Worm (Caenorhabditis elegans): ENCODE results near the gene Y53G8AR.9.
A peak's percentile ranks its signal among the peaks of the same experiment; 100 is the strongest.

Y53G8AR.9 gene

ce11 chrIII:3322317-3323010 lies 1.4 kb upstream of the Y53G8AR.9 start, which contains the start of gene phf-15 (continued):
- TF ChIP-seq sdc-2 (tag; optimal IDR thresholded peaks at IDR 0.05) (no peak), unc-86 (tag; optimal IDR thresholded peaks at IDR 0.05) (no peak), unc-3 (GFP tag; conservative IDR thresholded peaks at IDR 0.05) (no peak), unc-3 (tag; optimal IDR thresholded peaks at IDR 0.05) (no peak), ahr-1 (tag; optimal IDR thresholded peaks at IDR 0.05) (no peak), hlh-8 (tag; optimal IDR thresholded peaks at IDR 0.05) (no peak), ceh-31 (tag; optimal IDR thresholded peaks at IDR 0.05) (peak; percentile 70), madf-2 (tag; optimal IDR thresholded peaks at IDR 0.05) (no peak), ets-4 (tag; optimal IDR thresholded peaks at IDR 0.05) (peak; percentile 67)

ce11 chrIII:3317887-3318286 lies 3.2 kb downstream of the Y53G8AR.9 start:
- TF ChIP-seq ceh-45 (GFP tag; IDR thresholded peaks at IDR 0.05): 0 out of 2 replicates have a peak, but pooled peaks have one; percentile 26
- no peak for TF ChIP-seq pax-1 (tag; optimal IDR thresholded peaks at IDR 0.05)

- TF ChIP-seq hlh-13 (GFP tag; optimal IDR thresholded peaks at IDR 0.05) (no peak), dmd-4 (tag; optimal IDR thresholded peaks at IDR 0.05; ENCODE audit: borderline replicate concordance) (no peak), pros-1 (tag; optimal IDR thresholded peaks at IDR 0.05) (no peak), npax-4 (tag; optimal IDR thresholded peaks at IDR 0.05) (no peak), pat-9 (tag; optimal IDR thresholded peaks at IDR 0.05) (no peak), gmeb-2 (tag; optimal IDR thresholded peaks at IDR 0.05) (no peak), ceh-22 (tag; optimal IDR thresholded peaks at IDR 0.05) (no peak), unc-3 (GFP tag; conservative IDR thresholded peaks at IDR 0.05) (no peak), unc-3 (tag; optimal IDR thresholded peaks at IDR 0.05) (no peak), mec-3 (tag; optimal IDR thresholded peaks at IDR 0.05; ENCODE audit: borderline replicate concordance) (no peak), pqm-1 (tag; optimal IDR thresholded peaks at IDR 0.05) (no peak)
Observed at ce11 chrIII:3312111-3312510, 8.9 kb downstream of the Y53G8AR.9 start.

- no peak for TF ChIP-seq hlh-30 (tag; optimal IDR thresholded peaks at IDR 0.05; ENCODE audit: insufficient read depth)
- no peak for TF ChIP-seq tbx-2 (tag; optimal IDR thresholded peaks at IDR 0.05)
- no peak for TF ChIP-seq pax-1 (tag; optimal IDR thresholded peaks at IDR 0.05)
- no peak for TF ChIP-seq fkh-10 (GFP tag; optimal IDR thresholded peaks at IDR 0.05)
- TF ChIP-seq ceh-18 (tag; optimal IDR thresholded peaks at IDR 0.05): no peak
- no peak for TF ChIP-seq ttx-3 (tag; optimal IDR thresholded peaks at IDR 0.05)
- TF ChIP-seq dve-1 (tag; optimal IDR thresholded peaks at IDR 0.05): no peak
Observed at ce11 chrIII:3311607-3312006, 9.4 kb downstream of the Y53G8AR.9 start.

ce11 chrIII:3310876-3311597 lies 10.0 kb downstream of the Y53G8AR.9 start, which contains the start of gene ral-1:
Gene ral-1, plus strand, starts transcription at chrIII:3311310.
- no peak for TF ChIP-seq dve-1 (tag; optimal IDR thresholded peaks at IDR 0.05)
- peak; percentile 60 for TF ChIP-seq ceh-31 (tag; optimal IDR thresholded peaks at IDR 0.05)
- TF ChIP-seq hlh-30 (tag; optimal IDR thresholded peaks at IDR 0.05; ENCODE audit: insufficient read depth): no peak
- TF ChIP-seq nhr-11 (tag; optimal IDR thresholded peaks at IDR 0.05): no peak
- no peak for TF ChIP-seq gmeb-2 (tag; optimal IDR thresholded peaks at IDR 0.05)
- peak; percentile 51 for TF ChIP-seq ceh-48 (tag; optimal IDR thresholded peaks at IDR 0.05)
- no peak for TF ChIP-seq pqm-1 (tag; optimal IDR thresholded peaks at IDR 0.05)
- TF ChIP-seq ttx-3 (tag; optimal IDR thresholded peaks at IDR 0.05): no peak
- TF ChIP-seq ceh-14 (tag; optimal IDR thresholded peaks at IDR 0.05): no peak
- TF ChIP-seq sox-2 (GFP tag; IDR thresholded peaks at IDR 0.05): 0 out of 2 replicates have a peak, but pooled peaks have one; percentile 44
- TF ChIP-seq hlh-8 (tag; optimal IDR thresholded peaks at IDR 0.05): no peak
- no peak for TF ChIP-seq elt-2 (tag; optimal IDR thresholded peaks at IDR 0.05)
- no peak for TF ChIP-seq ref-2 (tag; optimal IDR thresholded peaks at IDR 0.05)
- TF ChIP-seq dmd-4 (tag; optimal IDR thresholded peaks at IDR 0.05; ENCODE audit: borderline replicate concordance): no peak
- TF ChIP-seq che-1 (tag; optimal IDR thresholded peaks at IDR 0.05): no peak
- TF ChIP-seq nfya-1 (tag; optimal IDR thresholded peaks at IDR 0.05): peak; percentile 55
- no peak for TF ChIP-seq fkh-10 (GFP tag; optimal IDR thresholded peaks at IDR 0.05)
- TF ChIP-seq rnt-1 (tag; optimal IDR thresholded peaks at IDR 0.05): no peak
- TF ChIP-seq mec-3 (tag; optimal IDR thresholded peaks at IDR 0.05; ENCODE audit: borderline replicate concordance): no peak
- no peak for TF ChIP-seq ceh-22 (tag; optimal IDR thresholded peaks at IDR 0.05)
- no peak for TF ChIP-seq nhr-232 (tag; optimal IDR thresholded peaks at IDR 0.05)
- no peak for TF ChIP-seq tbx-2 (tag; optimal IDR thresholded peaks at IDR 0.05)
- no peak for TF ChIP-seq K09A11.1 (tag; optimal IDR thresholded peaks at IDR 0.05; ENCODE audit: insufficient read depth)
- peak; percentile 4 for TF ChIP-seq unc-55 (GFP tag; optimal IDR thresholded peaks at IDR 0.05)
- no peak for TF ChIP-seq T23F11.4 (GFP tag; optimal IDR thresholded peaks at IDR 0.05)
- no peak for TF ChIP-seq ama-1 (optimal IDR thresholded peaks at IDR 0.05)
- TF ChIP-seq hlh-15 (tag; optimal IDR thresholded peaks at IDR 0.05): no peak

Data from whole organism, late embryonic.